Worm (Caenorhabditis elegans): ENCODE measurements around the gene M163.10.

M163.10 gene

DNA sequence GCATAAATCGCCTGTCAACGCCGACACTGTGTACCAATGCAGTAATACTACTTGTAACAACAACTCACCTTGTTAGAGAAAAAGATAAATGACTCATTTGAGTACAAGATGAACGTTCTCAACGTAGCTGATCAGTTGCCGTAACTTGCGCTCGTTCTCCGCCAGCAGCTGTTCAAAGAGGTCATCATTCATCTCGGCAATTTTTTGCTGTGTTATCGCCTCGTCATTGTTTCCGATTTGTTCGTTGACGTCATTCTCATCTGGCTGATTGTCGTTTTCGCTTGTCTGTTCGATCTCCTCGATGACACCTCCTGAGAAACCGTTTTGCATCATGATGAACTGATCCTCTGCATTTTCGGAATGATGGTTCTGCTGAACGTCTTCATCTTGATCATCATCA is 32.5 kb downstream of the M163.10 start:
- TF ChIP-seq egl-18 (GFP tag; IDR thresholded peaks at IDR 0.05) (no peak), hmg-20 (GFP tag; IDR thresholded peaks at IDR 0.05) (no peak), lin-54 (GFP tag; optimal IDR thresholded peaks at IDR 0.05) (no peak), unc-62 (GFP tag; optimal IDR thresholded peaks at IDR 0.05) (peak; percentile 24), nhr-90 (tag; optimal IDR thresholded peaks at IDR 0.05) (no peak), lin-26 (GFP tag; IDR thresholded peaks at IDR 0.05) (0 out of 2 replicates have a peak, but pooled peaks have one; percentile 42), nhr-80 (tag; optimal IDR thresholded peaks at IDR 0.05) (no peak), mcd-1 (GFP tag; IDR thresholded peaks at IDR 0.05) (no peak), Y53G8AR.9 (GFP tag; conservative IDR thresholded peaks at IDR 0.05) (no peak)

DNA sequence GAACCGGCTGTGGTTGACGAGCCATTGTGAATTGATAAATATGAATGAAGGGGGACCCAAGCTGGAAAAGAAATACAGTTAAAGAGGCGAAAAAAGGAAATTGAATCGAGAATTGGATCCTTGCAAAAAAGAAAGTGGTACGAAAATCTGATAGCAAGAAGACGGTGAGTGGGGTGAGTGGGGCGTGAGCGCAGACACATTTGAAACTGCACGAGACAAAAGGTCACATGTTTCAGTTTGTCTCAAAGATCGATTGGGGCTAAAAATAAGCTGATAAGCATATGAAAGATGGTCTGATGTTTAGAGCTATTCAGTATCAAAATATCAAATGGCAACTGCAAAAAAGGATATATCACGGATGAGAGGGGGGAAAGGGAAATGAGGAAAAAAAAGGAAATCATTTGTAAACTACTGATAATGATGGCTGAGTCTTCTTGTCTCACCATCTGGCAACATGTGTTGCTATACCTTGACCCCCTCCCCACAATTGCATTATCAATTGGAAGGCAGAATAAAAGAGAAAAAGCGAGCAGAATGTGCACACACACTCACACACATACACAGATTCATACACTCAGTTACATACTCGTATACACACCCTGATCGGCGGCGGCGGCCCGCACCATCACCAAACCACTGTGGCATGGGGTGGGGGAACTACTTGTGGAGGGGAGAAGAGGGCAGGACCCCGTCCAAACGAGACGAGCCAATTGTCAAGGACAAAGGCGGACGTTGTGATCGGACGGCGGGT is 33.2 kb downstream of the M163.10 start, which contains the start of gene M163.1:
M163.1 (minus strand) TSS at position 25 of the 751 bp plus-strand sequence.
- no peak for TF ChIP-seq ceh-27 (GFP tag; optimal IDR thresholded peaks at IDR 0.05)
- TF ChIP-seq ceh-79 (tag; optimal IDR thresholded peaks at IDR 0.05): no peak
- 0 out of 2 replicates have a peak, but pooled peaks have one; percentile 6 for TF ChIP-seq Y56A3A.18 (GFP tag; IDR thresholded peaks at IDR 0.05)
- TF ChIP-seq cebp-1 (GFP tag; IDR thresholded peaks at IDR 0.05): no peak
- TF ChIP-seq cebp-1 (tag; optimal IDR thresholded peaks at IDR 0.05): peak; percentile 21
- peak; percentile 64 for TF ChIP-seq dox-1 (GFP tag; IDR thresholded peaks at IDR 0.05)
- TF ChIP-seq repo-1 (tag; optimal IDR thresholded peaks at IDR 0.05): no peak
- no peak for TF ChIP-seq sea-2 (GFP tag; IDR thresholded peaks at IDR 0.05)
- no peak; the same call in 1 of the 2 replicates for TF ChIP-seq mcd-1 (GFP tag; IDR thresholded peaks at IDR 0.05)
- TF ChIP-seq nhr-80 (tag; optimal IDR thresholded peaks at IDR 0.05): peak; percentile 30
- TF ChIP-seq egrh-3 (GFP tag; IDR thresholded peaks at IDR 0.05): peak; percentile 29; the same call in 1 of the 2 replicates
- TF ChIP-seq bed-2 (GFP tag; IDR thresholded peaks at IDR 0.05): no peak
- peak; percentile 13 for TF ChIP-seq unc-62 (GFP tag; optimal IDR thresholded peaks at IDR 0.05)
- TF ChIP-seq zfh-2 (GFP tag; conservative IDR thresholded peaks at IDR 0.05): peak; percentile 94

DNA sequence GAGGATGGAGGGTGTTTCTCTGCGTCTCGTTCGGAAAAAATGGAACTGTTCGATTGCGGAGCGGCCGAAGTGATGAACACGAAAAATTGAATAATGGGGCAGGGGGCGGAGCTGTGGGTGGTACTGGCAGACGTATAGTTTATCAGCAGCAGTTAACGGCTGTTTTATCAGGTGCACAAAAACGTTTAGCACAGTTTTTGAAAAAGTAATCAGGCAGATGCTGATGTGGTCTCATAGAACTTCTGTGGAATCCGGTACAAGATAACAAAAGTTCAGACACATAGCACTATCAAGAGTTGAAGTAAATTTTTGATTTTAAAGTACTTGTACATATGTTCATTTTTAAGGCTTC is 33.7 kb downstream of the M163.10 start:
- TF ChIP-seq K11D2.4 (GFP tag; IDR thresholded peaks at IDR 0.05) (no peak), B0035.1 (tag; optimal IDR thresholded peaks at IDR 0.05) (no peak), ztf-26 (tag; optimal IDR thresholded peaks at IDR 0.05) (no peak), rec-8 (tag; optimal IDR thresholded peaks at IDR 0.05) (no peak), nhr-80 (tag; optimal IDR thresholded peaks at IDR 0.05) (peak; percentile 38), mes-4 (tag; optimal IDR thresholded peaks at IDR 0.05) (no peak), ama-1 (optimal IDR thresholded peaks at IDR 0.05) (no peak), ama-1 (GFP tag; optimal IDR thresholded peaks at IDR 0.05) (no peak), Y53G8AR.9 (GFP tag; conservative IDR thresholded peaks at IDR 0.05) (no peak)

DNA sequence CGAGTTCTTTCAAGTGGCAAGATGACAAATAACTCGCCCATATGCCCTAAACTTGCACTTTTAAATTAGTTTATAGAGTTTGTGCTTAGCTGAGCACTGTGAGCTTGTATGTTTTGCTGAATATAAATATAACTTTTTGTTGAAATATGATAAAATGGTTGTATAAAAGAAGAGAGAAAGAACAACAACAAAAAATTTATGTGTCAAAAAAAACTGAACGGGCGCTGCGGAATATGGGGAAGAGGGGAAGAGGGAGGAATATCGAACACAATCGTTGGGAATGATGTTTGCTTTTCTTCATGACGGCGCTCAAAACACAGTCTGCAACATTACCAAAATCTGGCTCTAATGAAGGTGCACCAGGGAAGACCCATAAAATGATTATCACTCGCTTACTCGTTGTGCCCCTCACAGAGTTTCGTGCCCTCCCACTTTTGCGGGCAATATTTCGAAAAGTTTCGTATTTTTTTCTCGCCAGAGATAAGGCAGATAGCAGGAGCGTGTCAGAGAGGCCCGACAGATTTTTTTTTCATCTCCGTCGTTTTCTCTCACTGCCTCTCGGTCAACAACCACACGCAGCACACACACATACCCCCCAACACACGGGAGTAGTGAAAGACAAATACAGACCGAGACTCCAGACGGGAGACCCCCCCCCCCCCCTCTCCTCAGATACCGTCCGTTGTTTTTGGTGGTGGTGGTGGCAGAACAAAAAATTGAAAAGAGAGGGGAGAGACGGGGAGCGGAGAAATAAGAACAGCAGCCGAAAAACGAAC is 35.0 kb downstream of the M163.10 start:
- peak; percentile 22 for TF ChIP-seq gei-17 (GFP tag; optimal IDR thresholded peaks at IDR 0.05)
- TF ChIP-seq madf-6 (GFP tag; IDR thresholded peaks at IDR 0.05): 0 out of 2 replicates have a peak, but pooled peaks have one; percentile 32
- no peak for TF ChIP-seq snpc-1.3 (tag; optimal IDR thresholded peaks at IDR 0.05; ENCODE audit: insufficient read depth)
- TF ChIP-seq lin-26 (GFP tag; IDR thresholded peaks at IDR 0.05): peak; percentile 36; the same call in 1 of the 2 replicates
- TF ChIP-seq hmg-1.2 (GFP tag; IDR thresholded peaks at IDR 0.05): peak; percentile 20; the same call in 1 of the 2 replicates
- no peak for TF ChIP-seq bed-1 (GFP tag; IDR thresholded peaks at IDR 0.05)
- TF ChIP-seq B0336.3 (GFP tag; IDR thresholded peaks at IDR 0.05): no peak; the same call in 1 of the 2 replicates
- TF ChIP-seq lag-1 (GFP tag; IDR thresholded peaks at IDR 0.05): no peak
- TF ChIP-seq Y79H2A.3 (GFP tag; conservative IDR thresholded peaks at IDR 0.05): no peak
- TF ChIP-seq D2030.7 (GFP tag; IDR thresholded peaks at IDR 0.05): no peak
- TF ChIP-seq zfh-2 (GFP tag; conservative IDR thresholded peaks at IDR 0.05): peak; percentile 98
- TF ChIP-seq F57A8.1 (GFP tag; optimal IDR thresholded peaks at IDR 0.05): no peak
- TF ChIP-seq sea-2 (GFP tag; IDR thresholded peaks at IDR 0.05): no peak
- TF ChIP-seq sptf-2 (GFP tag; optimal IDR thresholded peaks at IDR 0.05): no peak
- no peak for TF ChIP-seq xnd-1 (tag; optimal IDR thresholded peaks at IDR 0.05)
- TF ChIP-seq let-526 (GFP tag; IDR thresholded peaks at IDR 0.05): peak; percentile 23; the same call in 1 of the 2 replicates
- no peak for TF ChIP-seq ztf-28 (GFP tag; IDR thresholded peaks at IDR 0.05)
- TF ChIP-seq tbp1 (GFP tag; optimal IDR thresholded peaks at IDR 0.05): peak; percentile 16
- peak; percentile 18 for TF ChIP-seq ztf-26 (tag; optimal IDR thresholded peaks at IDR 0.05)

Measured in whole organism, young adult.